Worm (Caenorhabditis elegans) whole organism, young adult: ENCODE data around the gene M199.8.

ENCODE experiments used
- F23B12.7 ChIP-seq: sonication (generic microtip); optimal IDR thresholded peaks from 2 replicates; lab custom pipeline; 2017; ENCODE audit warnings: missing genetic modification characterization, mild to moderate bottlenecking, missing compliant biosample characterization, antibody characterized with exemption, moderate library complexity; ENCODE audit not compliant: insufficient read depth
- K12H6.12 ChIP-seq: fragments of 200-800 bp; sonication (Bioruptor generic); optimal IDR thresholded peaks from 2 replicates; lab custom pipeline; 2018; ENCODE audit warnings: mild to moderate bottlenecking, missing genetic modification characterization, missing compliant biosample characterization
- ama-1 ChIP-seq, 3 experiments: fragments of 150-350 bp in 1 of 3; sonication (generic microtip) in 2 of 3; optimal IDR thresholded peaks; 2 replicates each; lab custom pipeline; 2014 to 2018; ENCODE audit warnings: missing biosample characterization in 2 of 3, missing genetic modification characterization in 2 of 3, missing genetic modification reagents in 2 of 3
- dox-1 ChIP-seq: fragments of 200-800 bp; sonication (Bioruptor generic); IDR thresholded peaks from 2 replicates; pipeline ENCODE4 v1.3.6; 2022; ENCODE audit warnings: missing genetic modification reagents, missing genetic modification characterization, missing compliant biosample characterization
- hlh-12 ChIP-seq: sonication (generic microtip); optimal IDR thresholded peaks from 2 replicates; lab custom pipeline; 2016; ENCODE audit warnings: missing genetic modification characterization, missing compliant biosample characterization
- hmg-1.2 ChIP-seq: fragments of 200-800 bp; sonication (Bioruptor generic); IDR thresholded peaks from 2 replicates; pipeline ENCODE4 v1.3.6; 2022; ENCODE audit warnings: missing genetic modification reagents, missing genetic modification characterization, missing compliant biosample characterization
- mel-28 ChIP-seq: sonication (generic microtip); optimal IDR thresholded peaks from 2 replicates; lab custom pipeline; 2016; ENCODE audit warnings: borderline replicate concordance, mild to moderate bottlenecking, missing genetic modification characterization, missing compliant biosample characterization
- nfya-1 ChIP-seq: sonication (generic microtip); optimal IDR thresholded peaks from 2 replicates; lab custom pipeline; 2017; ENCODE audit warnings: antibody characterized with exemption, missing compliant biosample characterization, missing genetic modification characterization, borderline replicate concordance; ENCODE audit not compliant: insufficient read depth
- nhr-90 ChIP-seq: sonication (generic microtip); optimal IDR thresholded peaks from 2 replicates; lab custom pipeline; 2016; ENCODE audit warnings: missing genotype, mild to moderate bottlenecking, missing genetic modification characterization, missing compliant biosample characterization
- snpc-4 ChIP-seq, 5 experiments: fragments of 150-350 bp in 1 of 5; sonication (generic microtip) in 4 of 5; optimal IDR thresholded peaks; 2 replicates each; lab custom pipeline; 2014 to 2018; ENCODE audit warnings: missing genetic modification characterization in 5 of 5, missing biosample characterization in 3 of 5, antibody characterized with exemption in 2 of 5, mild to moderate bottlenecking in 2 of 5, missing compliant biosample characterization in 2 of 5, missing genotype in 2 of 5, moderate library complexity in 2 of 5, missing genetic modification reagents in 1 of 5
- ztf-26 ChIP-seq: sonication (generic microtip); optimal IDR thresholded peaks from 2 replicates; lab custom pipeline; 2017; ENCODE audit warnings: missing genetic modification characterization, missing compliant biosample characterization
- ztf-28 ChIP-seq: fragments of 200-800 bp; sonication (Bioruptor generic); IDR thresholded peaks from 2 replicates; pipeline ENCODE4 v1.3.6; 2022; ENCODE audit warnings: missing genetic modification reagents, missing genetic modification characterization, missing compliant biosample characterization

DNA sequence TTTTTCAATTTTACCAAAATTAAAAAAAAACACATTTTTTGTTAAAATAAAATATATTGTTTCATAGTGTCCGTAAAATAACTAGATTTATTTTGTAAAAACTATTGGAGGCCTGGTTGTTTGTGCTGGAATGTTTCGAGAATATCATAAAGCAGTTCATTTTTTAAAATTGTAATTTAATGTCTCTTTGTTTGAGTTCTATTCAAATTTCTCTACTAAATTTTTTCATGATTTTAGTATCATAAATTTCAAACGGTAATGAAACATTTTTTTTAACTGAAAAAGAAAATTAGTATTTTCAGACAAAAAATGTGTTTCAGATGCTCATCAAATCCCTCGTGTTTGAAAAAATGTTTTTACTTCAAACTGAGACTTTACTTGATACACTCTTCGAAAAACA is 31.8 kb upstream of the M199.8 start:
- TF ChIP-seq ama-1 (optimal IDR thresholded peaks at IDR 0.05; lab: Kevin White, UChicago) (no peak), ama-1 (GFP tag; optimal IDR thresholded peaks at IDR 0.05; lab: Kevin White, UChicago) (no peak), ztf-28 (GFP tag; lab: Robert Waterston, UW) (no peak), hmg-1.2 (GFP tag; lab: Robert Waterston, UW) (no peak), K12H6.12 (no peak), mel-28 (tag; lab: Kevin White, UChicago) (no peak), hlh-12 (tag; lab: Kevin White, UChicago) (no peak), F23B12.7 (tag; lab: Kevin White, UChicago) (no peak), dox-1 (GFP tag; lab: Robert Waterston, UW) (no peak), ztf-26 (tag; lab: Kevin White, UChicago) (no peak), snpc-4 (GFP tag; optimal IDR thresholded peaks at IDR 0.05; lab: Kevin White, UChicago) (no peak), snpc-4 (tag; optimal IDR thresholded peaks at IDR 0.05; lab: Kevin White, UChicago) (peak in 1 of 4 experiments; percentile 45), nfya-1 (tag; lab: Kevin White, UChicago) (no peak), nhr-90 (tag; lab: Kevin White, UChicago) (no peak)
